Worm (Caenorhabditis elegans) whole organism, L4 larva: ENCODE measurements around the gene F58E6.13.
A peak's percentile ranks its signal among the peaks of the same experiment; 100 is the strongest.

Experiments
- D1046.2 ChIP-seq: fragments of 200-800 bp; sonication (Bioruptor generic); IDR thresholded peaks from 2 replicates; pipeline ENCODE4 v1.3.6; 2022; ENCODE audit warnings: missing genetic modification characterization, missing compliant biosample characterization
- F26F4.8 ChIP-seq: fragments of 200-800 bp; sonication (Bioruptor generic); conservative IDR thresholded peaks from 2 replicates; pipeline ENCODE4 v1.3.6; 2022; ENCODE audit warnings: missing genetic modification characterization, missing compliant biosample characterization
- F44E2.7 ChIP-seq: fragments of 200-800 bp; sonication (Bioruptor generic); IDR thresholded peaks from 2 replicates; pipeline ENCODE4 v2.1.2; 2022; ENCODE audit warnings: missing genetic modification characterization, missing compliant biosample characterization
- R02D3.7 ChIP-seq: fragments of 150-350 bp; sonication (generic microtip); optimal IDR thresholded peaks from 3 replicates; lab custom pipeline; 2014; ENCODE audit warnings: missing biosample characterization, missing genetic modification characterization
- T20F7.1 ChIP-seq: fragments of 200-800 bp; sonication (Bioruptor generic); optimal IDR thresholded peaks from 2 replicates; lab custom pipeline; 2018; ENCODE audit warnings: mild to moderate bottlenecking, missing genetic modification characterization, missing compliant biosample characterization
- T26A8.4 ChIP-seq: fragments of 200-800 bp; sonication (Bioruptor generic); IDR thresholded peaks from 2 replicates; pipeline ENCODE4 v1.3.6; 2022; ENCODE audit warnings: missing genetic modification characterization, missing compliant biosample characterization
- Y48G9A.11 ChIP-seq: fragments of 200-800 bp; sonication (Bioruptor generic); IDR thresholded peaks from 2 replicates; pipeline ENCODE4 v1.3.6; 2022; ENCODE audit warnings: missing genetic modification reagents, missing genetic modification characterization, missing compliant biosample characterization
- Y5F2A.4 ChIP-seq: fragments of 200-800 bp; sonication (Bioruptor generic); optimal IDR thresholded peaks from 2 replicates; lab custom pipeline; 2018; ENCODE audit warnings: mild to moderate bottlenecking, missing genetic modification characterization, missing compliant biosample characterization
- ZK337.2 ChIP-seq: fragments of 200-800 bp; sonication (Bioruptor generic); IDR thresholded peaks from 2 replicates; pipeline ENCODE4 v1.3.6; 2022; ENCODE audit warnings: missing genetic modification reagents, missing genetic modification characterization, missing compliant biosample characterization
- ZK546.5 ChIP-seq, 2 experiments: sonication (generic microtip); optimal IDR thresholded peaks; 2 replicates each; lab custom pipeline; 2017; ENCODE audit warnings: missing biosample characterization in 2 of 2, missing genetic modification characterization in 2 of 2
- aha-1 ChIP-seq: fragments of 150-350 bp; peaks from one replicate; lab custom pipeline; 2014; ENCODE audit warnings: missing biosample characterization, missing genetic modification characterization
- ceh-28 ChIP-seq: fragments of 150-350 bp; optimal IDR thresholded peaks from 2 replicates; lab custom pipeline; 2014; ENCODE audit warnings: missing biosample characterization, missing genetic modification reagents, missing genetic modification characterization
- ceh-62 ChIP-seq: sonication (generic microtip); optimal IDR thresholded peaks from 2 replicates; lab custom pipeline; 2017; ENCODE audit warnings: missing biosample characterization, missing genetic modification characterization
- ces-1 ChIP-seq: fragments of 150-350 bp; sonication (generic microtip); optimal IDR thresholded peaks from 4 replicates; lab custom pipeline; 2014; ENCODE audit warnings: missing biosample characterization, missing genetic modification reagents, missing genetic modification characterization
- cey-2 ChIP-seq: sonication (generic microtip); optimal IDR thresholded peaks from 3 replicates; lab custom pipeline; 2017; ENCODE audit warnings: missing genetic modification characterization, mild to moderate bottlenecking, missing compliant biosample characterization, antibody characterized with exemption, borderline replicate concordance; ENCODE audit not compliant: insufficient read depth
- ctbp-1 ChIP-seq: fragments of 200-800 bp; sonication (Bioruptor generic); IDR thresholded peaks from 2 replicates; pipeline ENCODE4 v1.3.6; 2022; ENCODE audit warnings: missing genetic modification reagents, missing genetic modification characterization, missing compliant biosample characterization
- daf-8 ChIP-seq: fragments of 200-800 bp; sonication (Bioruptor generic); IDR thresholded peaks from 2 replicates; pipeline ENCODE4 v1.3.6; 2022; ENCODE audit warnings: missing genetic modification characterization, missing compliant biosample characterization
- dmd-8 ChIP-seq: fragments of 200-800 bp; sonication (Bioruptor generic); IDR thresholded peaks from 2 replicates; pipeline ENCODE4 v1.3.6; 2022; ENCODE audit warnings: missing genetic modification characterization, missing compliant biosample characterization
- dmd-9 ChIP-seq: fragments of 200-800 bp; sonication (Bioruptor generic); IDR thresholded peaks from 2 replicates; pipeline ENCODE4 v1.3.6; 2022; ENCODE audit warnings: missing genetic modification reagents, missing genetic modification characterization, missing compliant biosample characterization
- fos-1 ChIP-seq: fragments of 150-350 bp; optimal IDR thresholded peaks from 2 replicates; lab custom pipeline; 2014; ENCODE audit warnings: missing biosample characterization, missing genetic modification characterization
- hif-1 ChIP-seq, 2 experiments: sonication (generic microtip); optimal IDR thresholded peaks; 2 replicates each; lab custom pipeline; 2016 to 2017; ENCODE audit warnings: missing compliant biosample characterization in 2 of 2, missing genetic modification characterization in 2 of 2, missing genetic modification reagents in 2 of 2, missing genotype in 2 of 2, mild to moderate bottlenecking in 1 of 2
- lin-1 ChIP-seq: fragments of 200-800 bp; sonication (Bioruptor generic); IDR thresholded peaks from 2 replicates; pipeline ENCODE4 v1.3.6; 2022; ENCODE audit warnings: missing genetic modification reagents, missing genetic modification characterization, missing compliant biosample characterization
- lin-15B ChIP-seq: fragments of 150-350 bp; sonication (generic microtip); optimal IDR thresholded peaks from 3 replicates; lab custom pipeline; 2014; ENCODE audit warnings: missing biosample characterization, missing genetic modification characterization
- mdl-1 ChIP-seq, 2 experiments: fragments of 150-350 bp in 1 of 2; sonication (generic microtip) in 1 of 2; optimal IDR thresholded peaks; 2 replicates each; lab custom pipeline; 2014 to 2017; ENCODE audit warnings: missing biosample characterization in 2 of 2, missing genetic modification characterization in 2 of 2
- mdt-29 ChIP-seq: fragments of 200-800 bp; sonication (Bioruptor generic); IDR thresholded peaks from 2 replicates; pipeline ENCODE4 v1.3.6; 2022; ENCODE audit warnings: missing genetic modification reagents, missing genetic modification characterization, missing compliant biosample characterization
- mes-2 ChIP-seq: sonication (generic microtip); optimal IDR thresholded peaks from 2 replicates; lab custom pipeline; 2016; ENCODE audit warnings: missing genotype, mild to moderate bottlenecking, missing genetic modification characterization, missing compliant biosample characterization; ENCODE audit not compliant: poor library complexity, severe bottlenecking
- nhr-111 ChIP-seq: fragments of 200-800 bp; sonication (Bioruptor generic); optimal IDR thresholded peaks from 2 replicates; lab custom pipeline; 2018; ENCODE audit warnings: mild to moderate bottlenecking, missing genetic modification characterization, missing compliant biosample characterization
- nhr-41 ChIP-seq: fragments of 200-800 bp; sonication (Bioruptor generic); IDR thresholded peaks from 2 replicates; pipeline ENCODE4 v1.3.6; 2022; ENCODE audit warnings: missing genetic modification reagents, missing genetic modification characterization, missing compliant biosample characterization
- nhr-42 ChIP-seq: fragments of 200-800 bp; sonication (Bioruptor generic); IDR thresholded peaks from 2 replicates; pipeline ENCODE4 v1.3.6; 2022; ENCODE audit warnings: missing genetic modification characterization, missing compliant biosample characterization
- pha-4 ChIP-seq, 2 experiments: fragments of 150-350 bp in 1 of 2; fragments of 200-800 bp in 1 of 2; sonication (Bioruptor generic) in 1 of 2; IDR thresholded peaks in 1 of 2; optimal IDR thresholded peaks in 1 of 2; 2 replicates each; pipeline versions ENCODE4 v1.3.6 to Lab custom; 2014 to 2022; ENCODE audit warnings: missing genetic modification characterization in 2 of 2, missing genetic modification reagents in 2 of 2, missing biosample characterization in 1 of 2, missing compliant biosample characterization in 1 of 2
- set-16 ChIP-seq: fragments of 200-800 bp; sonication (Bioruptor generic); IDR thresholded peaks from 2 replicates; pipeline ENCODE4 v1.3.6; 2022; ENCODE audit warnings: missing genetic modification reagents, missing genetic modification characterization, missing compliant biosample characterization
- skn-1 ChIP-seq: fragments of 150-350 bp; optimal IDR thresholded peaks from 2 replicates; lab custom pipeline; 2014; ENCODE audit warnings: missing biosample characterization, missing genetic modification characterization
- tag-97 ChIP-seq: fragments of 200-800 bp; sonication (Bioruptor generic); IDR thresholded peaks from 2 replicates; pipeline ENCODE4 v1.3.6; 2022; ENCODE audit warnings: missing genetic modification characterization, missing compliant biosample characterization
- unc-130 ChIP-seq: sonication (generic microtip); optimal IDR thresholded peaks from 2 replicates; lab custom pipeline; 2016; ENCODE audit warnings: missing genetic modification reagents, missing genetic modification characterization, missing compliant biosample characterization
- unc-39 ChIP-seq: sonication (generic microtip); optimal IDR thresholded peaks from 2 replicates; lab custom pipeline; 2017; ENCODE audit warnings: missing biosample characterization, missing genetic modification characterization
- unc-62 ChIP-seq, 3 experiments: fragments of 150-350 bp in 1 of 3; sonication (generic microtip); optimal IDR thresholded peaks in 2 of 3; peaks in 1 of 3; 1 replicate in 1 of 3; 2 replicates in 2 of 3; lab custom pipeline; 2014 to 2017; ENCODE audit warnings: missing biosample characterization in 3 of 3, missing genetic modification characterization in 3 of 3, missing genetic modification reagents in 3 of 3, missing genotype in 1 of 3
- zip-2 ChIP-seq: fragments of 150-350 bp; optimal IDR thresholded peaks from 2 replicates; lab custom pipeline; 2014; ENCODE audit warnings: missing biosample characterization, missing genetic modification characterization
- ztf-11 ChIP-seq: fragments of 150-350 bp; optimal IDR thresholded peaks from 2 replicates; lab custom pipeline; 2014; ENCODE audit warnings: missing biosample characterization, missing genetic modification characterization

Gene F58E6.13

ce11 chrV:9771311-9771710 lies 26.3 kb downstream of the F58E6.13 start:
- TF ChIP-seq unc-130 (GFP tag; lab: Kevin White, UChicago) (no peak), dmd-8 (no peak), zip-2 (tag; lab: Kevin White, UChicago) (no peak), lin-15B (tag; lab: Kevin White, UChicago) (no peak), ZK337.2 (no peak), fos-1 (no peak), skn-1 (tag; lab: Kevin White, UChicago) (no peak), mdl-1 (tag; optimal IDR thresholded peaks at IDR 0.05; lab: Kevin White, UChicago) (no peak), tag-97 (GFP tag; lab: Robert Waterston, UW) (no peak), pha-4 (GFP tag; IDR thresholded peaks at IDR 0.05; lab: Robert Waterston, UW) (no peak), pha-4 (tag; optimal IDR thresholded peaks at IDR 0.05; lab: Kevin White, UChicago) (no peak), Y48G9A.11 (GFP tag; lab: Robert Waterston, UW) (no peak), R02D3.7 (tag; lab: Kevin White, UChicago) (no peak), ces-1 (GFP tag; lab: Kevin White, UChicago) (no peak), nhr-41 (no peak), T20F7.1 (no peak), Y5F2A.4 (GFP tag; lab: Kevin White, UChicago) (no peak), mes-2 (tag; lab: Kevin White, UChicago) (no peak), hif-1 (tag; optimal IDR thresholded peaks at IDR 0.05; lab: Kevin White, UChicago) (no peak), lin-1 (GFP tag; lab: Robert Waterston, UW) (no peak)

- TF ChIP-seq T26A8.4 (GFP tag; lab: Robert Waterston, UW) (no peak), ZK546.5 (tag; optimal IDR thresholded peaks at IDR 0.05; lab: Kevin White, UChicago) (no peak), F44E2.7 (GFP tag; lab: Robert Waterston, UW) (no peak), ztf-11 (no peak), D1046.2 (GFP tag; lab: Robert Waterston, UW) (no peak), ctbp-1 (GFP tag; lab: Robert Waterston, UW) (0 out of 2 replicates have a peak, but pooled peaks have one; percentile 40), ceh-62 (tag; lab: Kevin White, UChicago) (no peak)
These were observed 26.9 kb downstream of the F58E6.13 start, which contains the start of gene F46B6.2 for ce11 chrV:9771970-9772369. Gene F46B6.2 (plus strand): TSS chrV:9772285.

ce11 chrV:9775734-9776133 lies 30.7 kb downstream of the F58E6.13 start, which contains the start of gene F46B6.12:
Gene F46B6.12 (minus strand): TSS chrV:9775834.
- TF ChIP-seq unc-62 (GFP tag; optimal IDR thresholded peaks at IDR 0.05 in 1 of 2; lab: Kevin White, UChicago) (peak in 1 of 2 experiments; percentile 38), unc-62 (tag; optimal IDR thresholded peaks at IDR 0.05; lab: Kevin White, UChicago) (no peak), ceh-28 (no peak)

ce11 chrV:9777645-9778044 lies 32.6 kb downstream of the F58E6.13 start, which contains the start of gene smg-4:
Gene smg-4 (minus strand): TSS chrV:9777745.
- TF ChIP-seq nhr-111 (GFP tag; lab: Kevin White, UChicago) (no peak), F26F4.8 (GFP tag; lab: Robert Waterston, UW) (no peak), tag-97 (GFP tag; lab: Robert Waterston, UW) (no peak), daf-8 (GFP tag; lab: Robert Waterston, UW) (no peak), ces-1 (GFP tag; lab: Kevin White, UChicago) (no peak), dmd-9 (no peak)
- TF ChIP-seq, all 104 proteins: peak for 0

ce11 chrV:9779418-9779817 lies 34.4 kb downstream of the F58E6.13 start, which contains the start of gene F46B6.4:
Gene F46B6.4 (minus strand): TSS chrV:9779518.
- no peak for TF ChIP-seq nhr-42 (GFP tag; lab: Robert Waterston, UW)
- TF ChIP-seq zip-2 (tag; lab: Kevin White, UChicago): no peak
- no peak for TF ChIP-seq aha-1 (tag; lab: Kevin White, UChicago)
- no peak for TF ChIP-seq set-16
- TF ChIP-seq unc-39 (tag; lab: Kevin White, UChicago): no peak
- no peak for TF ChIP-seq cey-2 (tag; lab: Kevin White, UChicago)
- TF ChIP-seq mdt-29: no peak
